1 fruit fly cellular context compared by ENCODE assay signal in the genomic region with DNA sequence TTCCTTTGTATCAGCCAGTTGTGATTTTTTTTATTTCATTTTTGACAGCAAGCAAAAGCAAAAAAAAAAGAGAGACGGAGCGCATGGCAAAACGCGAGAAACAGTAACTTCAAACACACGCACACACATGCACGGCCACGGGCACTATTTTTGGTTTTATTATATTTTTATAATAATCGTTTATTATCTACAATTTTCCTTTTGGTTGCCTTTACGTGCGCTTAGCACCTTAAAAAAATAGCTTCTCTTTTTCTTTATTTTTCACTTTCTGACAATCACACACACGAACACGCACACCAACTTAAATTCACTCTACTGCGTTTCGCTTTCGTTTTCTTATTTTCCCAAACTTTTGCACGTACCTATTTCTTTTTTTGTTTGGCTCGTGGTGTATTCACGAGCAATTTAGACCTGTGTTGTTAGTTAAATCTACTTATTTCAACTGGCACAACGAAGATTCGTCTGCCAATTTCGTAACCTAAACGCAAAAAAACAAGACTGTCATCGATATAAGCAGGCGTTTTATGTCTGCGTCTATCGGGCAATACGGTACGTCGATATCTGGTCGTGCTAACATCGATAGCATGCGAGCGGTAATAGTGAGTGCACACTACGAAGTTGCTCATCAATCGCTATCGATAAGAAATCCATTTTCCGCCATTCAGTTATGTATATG.
TF ChIP-seq lines count a peak whose summit lies in the region.

A gene (minus strand): TSS at position 532 of the 676 bp plus-strand sequence.

TF ChIP-seq in whole organism, embryonic, 481 proteins besides CTCF, POLR2A, EP300 and RAD21 (continued from another document):
- TF ChIP-seq ato (GFP tag; IDR thresholded peaks at IDR 0.05; lab: Robert Waterston, UW; ENCODE audit: partially characterized antibody) (peak; percentile 94), HLH4C (GFP tag; IDR thresholded peaks at IDR 0.05; lab: Robert Waterston, UW; ENCODE audit: partially characterized antibody) (peak; percentile 97), CG18262 (tag; optimal IDR thresholded peaks at IDR 0.05; lab: Kevin White, UChicago) (no peak), ssp (GFP tag; IDR thresholded peaks at IDR 0.05; lab: Robert Waterston, UW) (peak; percentile 98), repo (GFP tag; optimal IDR thresholded peaks at IDR 0.05; lab: Kevin White, UChicago) (peak; percentile 8), CG32767 (GFP tag; IDR thresholded peaks at IDR 0.05; lab: Robert Waterston, UW) (peak; percentile 69), HmgZ (tag; optimal IDR thresholded peaks at IDR 0.05; lab: Kevin White, UChicago) (peak; percentile 73), Ada2b (GFP tag; IDR thresholded peaks at IDR 0.05; lab: Robert Waterston, UW) (no peak), bcd (GFP tag; optimal IDR thresholded peaks at IDR 0.05; lab: Kevin White, UChicago) (peak; percentile 9), chinmo (GFP tag; IDR thresholded peaks at IDR 0.05; lab: Robert Waterston, UW; ENCODE audit: partially characterized antibody) (peak; percentile 93), Meics (GFP tag; optimal IDR thresholded peaks at IDR 0.05; lab: Kevin White, UChicago) (no peak), CG9727 (GFP tag; optimal IDR thresholded peaks at IDR 0.05; lab: Kevin White, UChicago) (peak; percentile 3), pb (GFP tag; optimal IDR thresholded peaks at IDR 0.05; lab: Kevin White, UChicago) (no peak), CG3726 (GFP tag; IDR thresholded peaks at IDR 0.05; lab: Robert Waterston, UW) (no peak), CG10565 (GFP tag; optimal IDR thresholded peaks at IDR 0.05; lab: Kevin White, UChicago) (no peak), dm (GFP tag; optimal IDR thresholded peaks at IDR 0.05; lab: Kevin White, UChicago) (peak; percentile 51), CG8924 (tag; optimal IDR thresholded peaks at IDR 0.05; lab: Kevin White, UChicago) (peak; percentile 31), dpn (GFP tag; optimal IDR thresholded peaks at IDR 0.05; lab: Kevin White, UChicago) (peak; percentile 26 to 36), inv (GFP tag; IDR thresholded peaks at IDR 0.05; lab: Robert Waterston, UW; ENCODE audit: partially characterized antibody) (peak; percentile 88), amos (GFP tag; IDR thresholded peaks at IDR 0.05; lab: Robert Waterston, UW; ENCODE audit: partially characterized antibody) (peak; percentile 95), pzg (GFP tag; optimal IDR thresholded peaks at IDR 0.05; lab: Kevin White, UChicago) (peak; percentile 92), Spps (tag; optimal IDR thresholded peaks at IDR 0.05; lab: Kevin White, UChicago) (no peak), btn (GFP tag; optimal IDR thresholded peaks at IDR 0.05; lab: Kevin White, UChicago) (no peak), Oaz (GFP tag; IDR thresholded peaks at IDR 0.05; lab: Robert Waterston, UW) (no peak), CG4328 (GFP tag; optimal IDR thresholded peaks at IDR 0.05; lab: Kevin White, UChicago) (no peak), CG17612 (GFP tag; IDR thresholded peaks at IDR 0.05; lab: Robert Waterston, UW) (no peak), pros (GFP tag; optimal IDR thresholded peaks at IDR 0.05; lab: Kevin White, UChicago) (no peak), CG7839 (tag; optimal IDR thresholded peaks at IDR 0.05; lab: Kevin White, UChicago) (peak; percentile 2), CG34422 (GFP tag; IDR thresholded peaks at IDR 0.05; lab: Robert Waterston, UW) (0 out of 3 replicates have a peak, but pooled peaks have one; percentile 31), Myb (GFP tag; optimal IDR thresholded peaks at IDR 0.05; lab: Kevin White, UChicago) (peak; percentile 67), CG31441 (GFP tag; IDR thresholded peaks at IDR 0.05; lab: Robert Waterston, UW) (0 out of 2 replicates have a peak, but pooled peaks have one; percentile 23), Gsc (GFP tag; IDR thresholded peaks at IDR 0.05; lab: Robert Waterston, UW) (no peak), CG2875 (GFP tag; optimal IDR thresholded peaks at IDR 0.05; lab: Kevin White, UChicago) (no peak), ara (GFP tag; IDR thresholded peaks at IDR 0.05; lab: Robert Waterston, UW) (no peak)
